Worm (Caenorhabditis elegans) whole organism, L1 larva: ENCODE results near the gene Y51H4A.937.
"Not testable (repeated sequence)": the region's sequence is repeated elsewhere in the genome, so short reads cannot be mapped to it uniquely, and the experiment has no call there.

ENCODE experiments used
- C04F5.9 ChIP-seq: sonication (generic microtip); optimal IDR thresholded peaks from 2 replicates; lab custom pipeline; 2016; ENCODE audit warnings: missing genetic modification characterization, missing compliant biosample characterization
- C16A3.4 ChIP-seq: fragments of 150-350 bp; optimal IDR thresholded peaks from 2 replicates; lab custom pipeline; 2014; ENCODE audit warnings: missing biosample characterization, missing genetic modification characterization
- C34B4.2 ChIP-seq: sonication (generic microtip); optimal IDR thresholded peaks from 2 replicates; lab custom pipeline; 2017; ENCODE audit warnings: mild to moderate bottlenecking, missing genetic modification characterization, missing compliant biosample characterization
- aha-1 ChIP-seq: fragments of 150-350 bp; optimal IDR thresholded peaks from 2 replicates; lab custom pipeline; 2014; ENCODE audit warnings: missing biosample characterization, missing genetic modification characterization
- aly-2 ChIP-seq: fragments of 150-350 bp; optimal IDR thresholded peaks from 2 replicates; lab custom pipeline; 2014; ENCODE audit warnings: missing biosample characterization, missing genetic modification characterization
- ceh-8 ChIP-seq: fragments of 200-800 bp; sonication (Bioruptor generic); optimal IDR thresholded peaks from 2 replicates; lab custom pipeline; 2018; ENCODE audit warnings: mild to moderate bottlenecking, missing genetic modification characterization, moderate library complexity, missing compliant biosample characterization
- ceh-82 ChIP-seq, 3 experiments: fragments of 150-350 bp in 1 of 3; sonication (generic microtip) in 2 of 3; optimal IDR thresholded peaks; 2 replicates each; lab custom pipeline; 2014 to 2017; ENCODE audit warnings: missing biosample characterization in 3 of 3, missing genetic modification characterization in 3 of 3
- ceh-88 ChIP-seq: fragments of 200-800 bp; sonication (Bioruptor generic); IDR thresholded peaks from 2 replicates; pipeline ENCODE4 v1.3.6; 2022; ENCODE audit warnings: missing genetic modification characterization, missing compliant biosample characterization
- dsc-1 ChIP-seq: sonication (generic microtip); optimal IDR thresholded peaks from 2 replicates; lab custom pipeline; 2016; ENCODE audit warnings: mild to moderate bottlenecking, missing genetic modification characterization, missing compliant biosample characterization
- efl-1 ChIP-seq, 4 experiments: fragments of 150-350 bp; optimal IDR thresholded peaks in 3 of 4; peaks in 1 of 4; 1 replicate in 1 of 4; 2 replicates in 3 of 4; lab custom pipeline; 2014; ENCODE audit warnings: missing biosample characterization in 2 of 4, missing genetic modification characterization in 2 of 4, missing genetic modification reagents in 2 of 4
- efl-3 ChIP-seq: fragments of 200-800 bp; sonication (Bioruptor generic); optimal IDR thresholded peaks from 2 replicates; lab custom pipeline; 2018; ENCODE audit warnings: mild to moderate bottlenecking, missing genetic modification characterization, missing compliant biosample characterization
- elt-2 ChIP-seq: sonication (generic microtip); optimal IDR thresholded peaks from 2 replicates; lab custom pipeline; 2016; ENCODE audit warnings: missing genetic modification characterization, mild to moderate bottlenecking, inconsistent platforms, missing compliant biosample characterization, missing genetic modification reagents
- elt-3 ChIP-seq, 6 experiments: fragments of 150-350 bp in 1 of 6; sonication (generic microtip); optimal IDR thresholded peaks; 2 replicates each; lab custom pipeline; 2017 to 2018; ENCODE audit warnings: missing biosample characterization in 6 of 6, missing genetic modification characterization in 6 of 6, inconsistent platforms in 1 of 6
- ets-5 ChIP-seq: fragments of 200-800 bp; sonication (Bioruptor generic); IDR thresholded peaks from 2 replicates; pipeline ENCODE4 v1.3.6; 2022; ENCODE audit warnings: missing genetic modification characterization, missing compliant biosample characterization
- fkh-8 ChIP-seq: sonication (generic microtip); optimal IDR thresholded peaks from 2 replicates; lab custom pipeline; 2016; ENCODE audit warnings: mild to moderate bottlenecking, missing genetic modification characterization, missing compliant biosample characterization
- grh-1 ChIP-seq: fragments of 200-800 bp; sonication (Bioruptor generic); IDR thresholded peaks from 2 replicates; pipeline ENCODE4 v1.3.6; 2022; ENCODE audit warnings: missing genetic modification reagents, missing genetic modification characterization, missing compliant biosample characterization
- hlh-17 ChIP-seq: fragments of 200-800 bp; sonication (Bioruptor generic); optimal IDR thresholded peaks from 2 replicates; lab custom pipeline; 2018; ENCODE audit warnings: missing genetic modification characterization, mild to moderate bottlenecking, missing compliant biosample characterization, moderate library complexity, borderline replicate concordance
- hpl-2 ChIP-seq: fragments of 150-350 bp; optimal IDR thresholded peaks from 2 replicates; lab custom pipeline; 2014; ENCODE audit warnings: missing biosample characterization, missing genetic modification reagents, missing genetic modification characterization
- jun-1 ChIP-seq: fragments of 150-350 bp; optimal IDR thresholded peaks from 2 replicates; lab custom pipeline; 2014; ENCODE audit warnings: missing biosample characterization, missing genetic modification reagents, missing genetic modification characterization
- mab-9 ChIP-seq: fragments of 200-800 bp; sonication (Bioruptor generic); IDR thresholded peaks from 2 replicates; pipeline ENCODE4 v1.3.6; 2022; ENCODE audit warnings: missing genetic modification reagents, missing genetic modification characterization, missing compliant biosample characterization
- nhr-11 ChIP-seq: fragments of 150-350 bp; optimal IDR thresholded peaks from 2 replicates; lab custom pipeline; 2014; ENCODE audit warnings: missing biosample characterization, missing genetic modification characterization
- nhr-12 ChIP-seq: sonication (generic microtip); optimal IDR thresholded peaks from 2 replicates; lab custom pipeline; 2017; ENCODE audit warnings: missing biosample characterization, missing genetic modification characterization
- nhr-20 ChIP-seq: sonication (generic microtip); optimal IDR thresholded peaks from 2 replicates; lab custom pipeline; 2016; ENCODE audit warnings: mild to moderate bottlenecking, missing genetic modification characterization, missing compliant biosample characterization
- nhr-237 ChIP-seq: fragments of 150-350 bp; optimal IDR thresholded peaks from 2 replicates; lab custom pipeline; 2014; ENCODE audit warnings: missing biosample characterization, missing genetic modification characterization
- nhr-47 ChIP-seq: sonication (generic microtip); optimal IDR thresholded peaks from 2 replicates; lab custom pipeline; 2016; ENCODE audit warnings: mild to moderate bottlenecking, missing genetic modification characterization, moderate library complexity, missing compliant biosample characterization
- nhr-71 ChIP-seq: sonication (generic microtip); optimal IDR thresholded peaks from 2 replicates; lab custom pipeline; 2016; ENCODE audit warnings: mild to moderate bottlenecking, missing genetic modification characterization, moderate library complexity, missing compliant biosample characterization
- nhr-76 ChIP-seq: sonication (generic microtip); optimal IDR thresholded peaks from 2 replicates; lab custom pipeline; 2017; ENCODE audit warnings: missing biosample characterization, missing genetic modification characterization
- nhr-77 ChIP-seq: fragments of 150-350 bp; optimal IDR thresholded peaks from 2 replicates; lab custom pipeline; 2014; ENCODE audit warnings: missing biosample characterization, missing genetic modification characterization
- pag-3 ChIP-seq: sonication (generic microtip); optimal IDR thresholded peaks from 2 replicates; lab custom pipeline; 2017; ENCODE audit warnings: missing genetic modification characterization, mild to moderate bottlenecking, missing compliant biosample characterization, antibody characterized with exemption, borderline replicate concordance; ENCODE audit not compliant: insufficient read depth
- pax-3 ChIP-seq: fragments of 200-800 bp; sonication (Bioruptor generic); optimal IDR thresholded peaks from 2 replicates; lab custom pipeline; 2018; ENCODE audit warnings: mild to moderate bottlenecking, missing genetic modification characterization, moderate library complexity, missing compliant biosample characterization
- rnt-1 ChIP-seq: sonication (generic microtip); optimal IDR thresholded peaks from 2 replicates; lab custom pipeline; 2016; ENCODE audit warnings: mild to moderate bottlenecking, missing genetic modification characterization, moderate library complexity, missing compliant biosample characterization
- sptf-1 ChIP-seq: fragments of 150-350 bp; optimal IDR thresholded peaks from 2 replicates; lab custom pipeline; 2014; ENCODE audit warnings: missing biosample characterization, missing genetic modification characterization
- tbx-2 ChIP-seq: sonication (generic microtip); optimal IDR thresholded peaks from 2 replicates; lab custom pipeline; 2016; ENCODE audit warnings: missing genetic modification characterization, missing compliant biosample characterization
- tlp-1 ChIP-seq: fragments of 150-350 bp; optimal IDR thresholded peaks from 2 replicates; lab custom pipeline; 2014; ENCODE audit warnings: missing biosample characterization, missing genetic modification characterization
- unc-130 ChIP-seq: fragments of 150-350 bp; optimal IDR thresholded peaks from 2 replicates; lab custom pipeline; 2017; ENCODE audit warnings: missing biosample characterization, missing genetic modification characterization, inconsistent platforms
- unc-62 ChIP-seq: fragments of 150-350 bp; optimal IDR thresholded peaks from 2 replicates; lab custom pipeline; 2014; ENCODE audit warnings: missing biosample characterization, missing genetic modification reagents, missing genetic modification characterization
- unc-86 ChIP-seq: sonication (generic microtip); optimal IDR thresholded peaks from 2 replicates; lab custom pipeline; 2016; ENCODE audit warnings: missing genetic modification characterization, missing compliant biosample characterization
- unc-98 ChIP-seq: fragments of 200-800 bp; sonication (Bioruptor generic); IDR thresholded peaks from 2 replicates; pipeline ENCODE4 v1.3.6; 2022; ENCODE audit warnings: missing genetic modification characterization, missing compliant biosample characterization
- zip-4 ChIP-seq: fragments of 200-800 bp; sonication (Bioruptor generic); optimal IDR thresholded peaks from 2 replicates; lab custom pipeline; 2018; ENCODE audit warnings: mild to moderate bottlenecking, missing genetic modification characterization, moderate library complexity, missing compliant biosample characterization

Gene Y51H4A.937

DNA sequence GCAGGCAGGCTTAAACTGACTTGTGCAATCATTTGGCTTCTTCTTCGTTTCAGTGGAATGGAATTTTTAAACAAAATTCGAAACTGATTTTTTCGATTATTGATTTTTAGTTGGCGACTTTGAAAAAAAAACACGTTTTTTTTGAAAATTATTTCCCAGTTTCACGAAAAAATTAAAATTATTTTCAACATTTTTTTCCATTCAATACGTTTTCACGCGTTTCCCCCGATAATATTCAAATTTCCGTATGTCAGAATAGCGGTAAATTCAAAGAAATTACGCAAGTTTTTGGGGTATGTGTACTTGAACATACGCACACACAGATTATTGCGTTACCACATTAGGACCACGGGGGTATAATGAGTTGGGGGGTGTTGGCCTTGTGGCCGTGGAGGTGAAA lies 21.3 kb upstream of the Y51H4A.937 start, which contains the start of gene Y51H4A.935:
Gene Y51H4A.935 (minus strand): TSS at position 101 of the 400 bp plus-strand sequence.
- not testable (repeated sequence) for TF ChIP-seq jun-1 (tag; lab: Kevin White, UChicago); nhr-12 (tag; lab: Kevin White, UChicago); zip-4

DNA sequence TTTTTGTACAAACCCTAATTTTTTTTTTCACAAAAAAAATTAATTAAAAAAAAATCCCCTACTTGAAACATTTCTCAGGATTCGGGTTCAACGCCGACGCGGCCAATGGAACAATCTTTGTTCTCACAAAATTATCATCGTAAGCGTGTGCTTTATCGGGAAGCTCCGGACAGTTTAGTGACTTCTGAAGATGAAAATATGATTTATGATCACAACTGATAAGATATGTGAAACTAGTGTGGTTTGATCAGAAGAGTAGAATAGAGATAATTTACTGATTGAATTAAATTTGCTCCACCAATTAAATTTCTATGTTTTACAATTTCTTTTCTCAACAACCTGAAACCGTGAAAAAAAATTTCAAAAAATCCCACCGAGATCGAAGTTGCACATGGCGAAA lies 3.5 kb upstream of the Y51H4A.937 start:
- TF ChIP-seq elt-2 (peak; percentile 67), nhr-237 (no peak)

DNA sequence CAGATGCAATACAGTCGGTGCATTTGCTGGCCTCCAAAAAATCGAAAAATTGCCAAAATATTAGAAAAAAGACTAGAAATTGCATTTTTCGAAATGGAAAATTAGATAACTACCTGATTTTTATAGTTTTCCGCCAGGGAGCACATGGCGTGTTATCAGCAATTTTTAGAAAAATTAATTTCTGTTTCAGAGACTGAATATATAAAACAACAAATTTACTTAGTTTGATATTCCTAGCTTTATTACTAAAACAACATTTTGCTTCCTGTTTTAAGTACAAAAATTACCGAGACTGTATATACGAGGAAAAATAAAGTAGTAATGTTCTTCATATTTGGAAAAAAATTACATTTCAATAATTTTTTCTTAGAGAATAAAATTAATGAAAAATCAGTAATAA lies 2.4 kb upstream of the Y51H4A.937 start, which contains the start of gene Y51H4A.5:
Gene Y51H4A.5 (minus strand): TSS at position 101 of the 400 bp plus-strand sequence.
- TF ChIP-seq hlh-17: no peak
- TF ChIP-seq unc-86: no peak
- TF ChIP-seq zip-4: no peak
- no peak for TF ChIP-seq nhr-20 (tag; lab: Kevin White, UChicago)
- no peak for TF ChIP-seq C34B4.2 (tag; lab: Kevin White, UChicago)
- no peak for TF ChIP-seq sptf-1
- TF ChIP-seq nhr-76 (tag; lab: Kevin White, UChicago): no peak
- no peak for TF ChIP-seq ceh-8 (GFP tag; lab: Kevin White, UChicago)

DNA sequence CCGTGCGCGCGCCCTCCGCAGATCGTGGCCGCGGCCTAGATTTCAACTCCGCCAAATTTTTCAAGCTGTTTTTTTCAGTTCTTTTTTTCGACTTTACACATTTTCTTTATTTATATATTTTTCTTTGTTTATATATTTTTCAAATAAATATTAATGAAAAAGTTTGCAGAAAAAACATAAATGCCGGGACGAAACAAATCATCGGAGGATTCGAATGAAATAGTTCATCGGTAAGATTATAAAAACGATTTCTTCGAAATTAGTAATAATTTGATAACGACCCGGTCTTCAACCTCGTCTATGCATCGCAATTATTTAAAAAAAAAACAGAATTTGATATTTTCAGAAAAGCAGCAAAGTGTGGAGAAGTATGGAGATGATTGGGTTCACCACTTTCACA lies 4.9 kb downstream of the Y51H4A.937 start, which contains the start of gene Y51H4A.6:
Gene Y51H4A.6 (plus strand): TSS at position 301 of the 400 bp plus-strand sequence.
- TF ChIP-seq ets-5 (GFP tag; lab: Robert Waterston, UW) (no peak), nhr-11 (tag; lab: Kevin White, UChicago) (no peak), unc-62 (GFP tag; lab: Kevin White, UChicago) (no peak), aha-1 (tag; lab: Kevin White, UChicago) (no peak), nhr-77 (tag; lab: Kevin White, UChicago) (no peak), tbx-2 (tag; lab: Kevin White, UChicago) (no peak), C04F5.9 (tag; lab: Kevin White, UChicago) (no peak), dsc-1 (tag; lab: Kevin White, UChicago) (no peak), nhr-47 (no peak), tlp-1 (tag; lab: Kevin White, UChicago) (no peak), mab-9 (GFP tag; lab: Robert Waterston, UW) (no peak), efl-3 (GFP tag; lab: Kevin White, UChicago) (no peak), rnt-1 (no peak), efl-1 (optimal IDR thresholded peaks at IDR 0.05; lab: Kevin White, UChicago) (no peak), efl-1 (GFP tag; optimal IDR thresholded peaks at IDR 0.05 in 1 of 2; lab: Kevin White, UChicago) (no peak)

DNA sequence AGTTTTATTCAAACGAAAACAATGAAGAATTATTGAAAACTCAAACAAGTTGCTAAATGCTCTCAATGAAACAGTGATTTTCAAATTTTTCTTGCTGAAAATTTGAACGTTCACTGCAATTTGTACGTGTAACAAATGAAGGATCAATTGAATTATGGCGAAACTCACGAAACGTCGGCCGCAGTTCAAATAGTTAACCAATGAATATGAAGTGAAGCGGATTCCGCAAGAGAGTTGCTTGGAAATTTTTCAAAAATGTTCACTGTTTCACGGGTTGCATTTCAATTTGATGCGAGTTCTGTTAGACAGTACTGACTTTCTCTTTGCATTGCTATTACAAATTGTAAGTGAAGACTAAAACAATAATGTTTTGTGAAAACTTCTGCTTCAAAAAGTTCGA lies 6.4 kb downstream of the Y51H4A.937 start:
- TF ChIP-seq C16A3.4 (tag; lab: Kevin White, UChicago) (no peak), ets-5 (GFP tag; lab: Robert Waterston, UW) (no peak), zip-4 (no peak), ceh-82 (tag; optimal IDR thresholded peaks at IDR 0.05; lab: Kevin White, UChicago) (no peak), sptf-1 (no peak), ceh-88 (GFP tag; lab: Robert Waterston, UW) (no peak), nhr-71 (tag; lab: Kevin White, UChicago) (no peak), ceh-8 (GFP tag; lab: Kevin White, UChicago) (no peak), pag-3 (no peak), aly-2 (tag; lab: Kevin White, UChicago) (no peak), tlp-1 (tag; lab: Kevin White, UChicago) (no peak), grh-1 (GFP tag; lab: Robert Waterston, UW) (no peak), unc-98 (GFP tag; lab: Robert Waterston, UW) (no peak), fkh-8 (tag; lab: Kevin White, UChicago) (no peak), hpl-2 (GFP tag; lab: Kevin White, UChicago) (no peak), unc-130 (tag; lab: Kevin White, UChicago) (no peak), elt-3 (tag; optimal IDR thresholded peaks at IDR 0.05; lab: Kevin White, UChicago) (no peak), pax-3 (no peak)
